Worm (Caenorhabditis elegans): ENCODE results near the gene col-80.

DNA sequence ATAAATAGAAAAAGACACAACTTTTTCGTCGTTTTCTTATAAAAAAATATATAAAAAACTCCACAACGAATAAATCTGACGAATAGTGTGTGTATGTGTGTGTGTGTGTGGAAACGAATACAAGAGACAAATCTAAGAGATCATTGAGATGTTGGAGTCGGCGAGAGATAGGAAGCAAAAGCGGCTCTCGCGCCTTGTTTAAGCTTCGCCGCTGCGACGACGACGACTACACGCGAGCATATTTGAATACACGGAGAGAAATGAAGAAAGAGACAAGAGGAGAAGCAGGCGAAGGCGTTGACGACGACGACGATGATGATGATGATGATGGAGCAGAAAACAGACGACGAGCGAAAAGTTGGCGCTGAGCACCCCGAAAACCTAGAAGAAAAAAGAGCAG, 37.8 kb downstream of the col-80 start:
- TF ChIP-seq lin-15B (tag; optimal IDR thresholded peaks at IDR 0.05) (no peak), daf-16 (GFP tag; optimal IDR thresholded peaks at IDR 0.05) (no peak), daf-16 (tag; optimal IDR thresholded peaks at IDR 0.05) (no peak), ama-1 (optimal IDR thresholded peaks at IDR 0.05) (no peak), aly-2 (tag; optimal IDR thresholded peaks at IDR 0.05) (no peak), nhr-28 (tag; optimal IDR thresholded peaks at IDR 0.05) (no peak), madf-9 (GFP tag; conservative IDR thresholded peaks at IDR 0.05) (no peak), hmg-1.1 (GFP tag; IDR thresholded peaks at IDR 0.05) (peak; percentile 68; the same call in 1 of the 2 replicates), vab-7 (GFP tag; IDR thresholded peaks at IDR 0.05) (no peak), T26A8.4 (GFP tag; IDR thresholded peaks at IDR 0.05) (no peak), unc-62 (GFP tag; optimal IDR thresholded peaks at IDR 0.05 in 1 of 2) (no peak), unc-62 (tag; optimal IDR thresholded peaks at IDR 0.05) (no peak), lsy-2 (tag; optimal IDR thresholded peaks at IDR 0.05) (peak; percentile 25 to 29), mep-1 (tag; optimal IDR thresholded peaks at IDR 0.05) (peak; percentile 31)
